Fruit fly (Drosophila melanogaster) whole organism, pupa: ENCODE data around the gene CG6901.

ENCODE experiments used
- CG12605 ChIP-seq: fragments of 200-800 bp; sonication (Bioruptor generic); IDR thresholded peaks from 2 replicates; pipeline ENCODE4 v1.3.6; 2022; ENCODE audit warnings: missing biosample characterization, missing genetic modification characterization
- CG13204 ChIP-seq: fragments of 200-800 bp; sonication (Bioruptor generic); optimal IDR thresholded peaks from 2 replicates; lab custom pipeline; 2018; ENCODE audit warnings: missing biosample characterization, mild to moderate bottlenecking, missing genetic modification characterization, moderate library complexity
- CG15710 ChIP-seq: fragments of 200-800 bp; sonication (Bioruptor generic); optimal IDR thresholded peaks from 2 replicates; lab custom pipeline; 2018; ENCODE audit warnings: missing biosample characterization, mild to moderate bottlenecking, missing genetic modification characterization, moderate library complexity
- CG32121 ChIP-seq: fragments of 200-800 bp; sonication (Bioruptor generic); IDR thresholded peaks from 2 replicates; pipeline ENCODE4 v1.3.6; 2022; ENCODE audit warnings: missing biosample characterization, missing genetic modification characterization
- CG8159 ChIP-seq: fragments of 200-800 bp; sonication (Bioruptor generic); optimal IDR thresholded peaks from 3 replicates; lab custom pipeline; 2018; ENCODE audit warnings: missing biosample characterization, mild to moderate bottlenecking, missing genetic modification characterization, moderate library complexity
- D1 ChIP-seq: fragments of 200-800 bp; sonication (Bioruptor generic); optimal IDR thresholded peaks from 2 replicates; lab custom pipeline; 2018; ENCODE audit warnings: missing biosample characterization, mild to moderate bottlenecking, missing genetic modification characterization, moderate library complexity
- EcR ChIP-seq: fragments of 200-800 bp; sonication (Bioruptor generic); optimal IDR thresholded peaks from 3 replicates; lab custom pipeline; 2019; ENCODE audit warnings: missing biosample characterization, missing genetic modification characterization, mild to moderate bottlenecking, moderate library complexity, missing genetic modification reagents
- Pif1A ChIP-seq: fragments of 200-800 bp; sonication (Bioruptor generic); optimal IDR thresholded peaks from 3 replicates; lab custom pipeline; 2016; ENCODE audit warnings: missing biosample characterization, missing genetic modification characterization
- Snoo ChIP-seq: fragments of 200-800 bp; sonication (Bioruptor generic); optimal IDR thresholded peaks from 3 replicates; lab custom pipeline; 2017; ENCODE audit warnings: missing biosample characterization, mild to moderate bottlenecking, missing genetic modification characterization, inconsistent platforms
- fd96Ca ChIP-seq: fragments of 200-800 bp; sonication (Bioruptor generic); IDR thresholded peaks from 3 replicates; pipeline ENCODE4 v1.3.6; 2022; ENCODE audit warnings: missing biosample characterization, missing genetic modification characterization
- rn ChIP-seq: fragments of 200-800 bp; sonication (Bioruptor generic); IDR thresholded peaks from 2 replicates; pipeline ENCODE4 v1.3.6; 2022; ENCODE audit warnings: missing biosample characterization, missing genetic modification characterization

dm6 chr3R:16276992-16277391, 46.2 kb upstream of the CG6901 start:
- TF ChIP-seq fd96Ca (GFP tag; lab: Robert Waterston, UW) (no peak), Pif1A (GFP tag; lab: Kevin White, UChicago) (no peak), CG32121 (GFP tag; lab: Robert Waterston, UW) (peak; percentile 33; the same call in 1 of the 2 replicates), Snoo (tag; lab: Kevin White, UChicago) (no peak), D1 (tag; lab: Kevin White, UChicago) (no peak), CG13204 (GFP tag; lab: Kevin White, UChicago) (no peak), CG8159 (tag; lab: Kevin White, UChicago) (peak; percentile 29), CG15710 (tag; lab: Kevin White, UChicago) (peak; percentile 10), rn (GFP tag; lab: Robert Waterston, UW) (no peak), EcR (no peak), CG12605 (GFP tag; lab: Robert Waterston, UW) (no peak)
